Worm (Caenorhabditis elegans): ENCODE data around the gene coh-1.

The coh-1 gene

ce11 chrX:7474968-7475433 lies at the start of gene coh-1:
Gene coh-1 (minus strand): TSS chrX:7475018.
- no peak for TF ChIP-seq mls-2 (tag; optimal IDR thresholded peaks at IDR 0.05)
- no peak for TF ChIP-seq snpc-4 (tag; optimal IDR thresholded peaks at IDR 0.05)
- TF ChIP-seq lin-32 (GFP tag; optimal IDR thresholded peaks at IDR 0.05): no peak
- TF ChIP-seq ceh-39 (tag; optimal IDR thresholded peaks at IDR 0.05): peak; percentile 61
- no peak for TF ChIP-seq nhr-76 (tag; optimal IDR thresholded peaks at IDR 0.05)
- no peak for TF ChIP-seq mab-5 (tag; optimal IDR thresholded peaks at IDR 0.05)
- no peak for TF ChIP-seq nhr-28 (tag; optimal IDR thresholded peaks at IDR 0.05)
- no peak for TF ChIP-seq sptf-1 (tag; optimal IDR thresholded peaks at IDR 0.05)
- TF ChIP-seq nhr-237 (tag; optimal IDR thresholded peaks at IDR 0.05): peak; percentile 35
- TF ChIP-seq lsy-2 (tag; optimal IDR thresholded peaks at IDR 0.05): peak; percentile 35
- no peak for TF ChIP-seq cnd-1 (tag; optimal IDR thresholded peaks at IDR 0.05)
- no peak for TF ChIP-seq ham-2 (GFP tag; optimal IDR thresholded peaks at IDR 0.05)
- peak; percentile 53 for TF ChIP-seq lin-13 (tag; optimal IDR thresholded peaks at IDR 0.05)
- TF ChIP-seq ces-1 (GFP tag; optimal IDR thresholded peaks at IDR 0.05): peak; percentile 86
- TF ChIP-seq ztf-11 (tag; optimal IDR thresholded peaks at IDR 0.05): no peak
- TF ChIP-seq pha-4 (tag; optimal IDR thresholded peaks at IDR 0.05): peak; percentile 62
- TF ChIP-seq unc-120 (tag; optimal IDR thresholded peaks at IDR 0.05; ENCODE audit: poor library complexity, severe bottlenecking): peak; percentile 74
- no peak for TF ChIP-seq nhr-12 (tag; optimal IDR thresholded peaks at IDR 0.05)
- no peak for TF ChIP-seq M03D4.4 (tag; optimal IDR thresholded peaks at IDR 0.05)
- no peak for TF ChIP-seq ceh-43 (GFP tag; optimal IDR thresholded peaks at IDR 0.05)
- TF ChIP-seq flh-1 (GFP tag; optimal IDR thresholded peaks at IDR 0.05): no peak
- TF ChIP-seq blmp-1 (tag; optimal IDR thresholded peaks at IDR 0.05): no peak
- peak; percentile 66 for TF ChIP-seq mep-1 (tag; optimal IDR thresholded peaks at IDR 0.05)
- TF ChIP-seq drap-1 (GFP tag; optimal IDR thresholded peaks at IDR 0.05): no peak
- TF ChIP-seq hlh-1 (tag; optimal IDR thresholded peaks at IDR 0.05): no peak
- TF ChIP-seq nhr-2 (tag; optimal IDR thresholded peaks at IDR 0.05): no peak
- TF ChIP-seq unc-62 (GFP tag; optimal IDR thresholded peaks at IDR 0.05): peak; percentile 3
- no peak for TF ChIP-seq zip-8 (tag; optimal IDR thresholded peaks at IDR 0.05)
- TF ChIP-seq elt-1 (tag; optimal IDR thresholded peaks at IDR 0.05; ENCODE audit: borderline replicate concordance, insufficient read depth): no peak
- TF ChIP-seq sem-2 (GFP tag; optimal IDR thresholded peaks at IDR 0.05): no peak
- no peak for TF ChIP-seq bed-3 (GFP tag; optimal IDR thresholded peaks at IDR 0.05)

- TF ChIP-seq lin-32 (GFP tag; optimal IDR thresholded peaks at IDR 0.05) (no peak), ham-2 (GFP tag; optimal IDR thresholded peaks at IDR 0.05) (no peak), snpc-4 (tag; optimal IDR thresholded peaks at IDR 0.05) (no peak), drap-1 (GFP tag; optimal IDR thresholded peaks at IDR 0.05) (no peak), unc-62 (GFP tag; optimal IDR thresholded peaks at IDR 0.05) (peak; percentile 18), M03D4.4 (tag; optimal IDR thresholded peaks at IDR 0.05) (peak; percentile 34), mab-5 (tag; optimal IDR thresholded peaks at IDR 0.05) (no peak), bed-3 (GFP tag; optimal IDR thresholded peaks at IDR 0.05) (no peak), nhr-237 (tag; optimal IDR thresholded peaks at IDR 0.05) (no peak), unc-120 (tag; optimal IDR thresholded peaks at IDR 0.05; ENCODE audit: poor library complexity, severe bottlenecking) (peak; percentile 29), elt-1 (tag; optimal IDR thresholded peaks at IDR 0.05; ENCODE audit: borderline replicate concordance, insufficient read depth) (no peak), elt-3 (tag; optimal IDR thresholded peaks at IDR 0.05) (no peak), ces-1 (GFP tag; optimal IDR thresholded peaks at IDR 0.05) (peak; percentile 9), ceh-43 (GFP tag; optimal IDR thresholded peaks at IDR 0.05) (no peak), tbx-8 (GFP tag; optimal IDR thresholded peaks at IDR 0.05) (no peak), flh-1 (GFP tag; optimal IDR thresholded peaks at IDR 0.05) (no peak), ceh-39 (tag; optimal IDR thresholded peaks at IDR 0.05) (no peak), zip-8 (tag; optimal IDR thresholded peaks at IDR 0.05) (no peak), unc-39 (tag; optimal IDR thresholded peaks at IDR 0.05) (no peak), sptf-1 (tag; optimal IDR thresholded peaks at IDR 0.05) (no peak), pha-4 (tag; optimal IDR thresholded peaks at IDR 0.05) (no peak), hlh-1 (tag; optimal IDR thresholded peaks at IDR 0.05) (peak; percentile 90), nhr-12 (tag; optimal IDR thresholded peaks at IDR 0.05) (no peak), mls-2 (tag; optimal IDR thresholded peaks at IDR 0.05) (no peak), mep-1 (tag; optimal IDR thresholded peaks at IDR 0.05) (no peak), cnd-1 (tag; optimal IDR thresholded peaks at IDR 0.05) (no peak), nhr-76 (tag; optimal IDR thresholded peaks at IDR 0.05) (no peak)
Measured at ce11 chrX:7523799-7524198, 49.0 kb upstream of the coh-1 start.

DNA sequence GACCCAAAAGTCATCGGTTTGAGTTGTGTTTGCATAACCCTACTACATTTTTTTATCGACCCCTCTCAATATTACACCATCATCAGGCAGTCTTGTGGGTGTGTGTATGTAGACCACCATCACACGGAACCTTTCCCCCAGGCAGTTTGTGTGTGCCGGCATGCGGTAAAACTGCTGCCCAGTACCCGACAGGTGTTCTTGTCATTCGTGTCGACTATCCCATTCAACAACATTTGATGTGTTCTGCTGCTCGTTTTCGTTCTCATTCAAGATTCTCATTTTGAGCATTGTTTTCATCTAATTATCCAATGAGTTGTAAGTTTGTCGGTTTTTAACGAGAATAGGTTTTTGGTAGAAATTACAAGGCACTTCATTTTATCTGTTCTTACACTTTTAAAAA lies 47.8 kb upstream of the coh-1 start:
- TF ChIP-seq hlh-1 (tag; optimal IDR thresholded peaks at IDR 0.05) (peak; percentile 88), ceh-43 (GFP tag; optimal IDR thresholded peaks at IDR 0.05) (no peak)

Data from whole organism, mixed stage, embryonic.